Worm (Caenorhabditis elegans): ENCODE results near the gene mec-15.

mec-15 gene

ce11 chrII:10187808-10188207 lies 51.7 kb downstream of the mec-15 start, which contains the start of gene srd-2:
srd-2 (minus strand) TSS chrII:10187908.
- TF ChIP-seq F37D6.2 (tag; optimal IDR thresholded peaks at IDR 0.05) (no peak), hlh-30 (tag; optimal IDR thresholded peaks at IDR 0.05; ENCODE audit: insufficient read depth) (no peak), snpc-4 (tag; optimal IDR thresholded peaks at IDR 0.05) (no peak), dmd-9 (GFP tag; IDR thresholded peaks at IDR 0.05) (no peak), Y48G9A.11 (GFP tag; IDR thresholded peaks at IDR 0.05) (no peak), dmd-8 (GFP tag; IDR thresholded peaks at IDR 0.05) (no peak), cey-2 (tag; optimal IDR thresholded peaks at IDR 0.05; ENCODE audit: borderline replicate concordance, insufficient read depth) (no peak), daf-19 (GFP tag; conservative IDR thresholded peaks at IDR 0.05) (no peak), F10B5.3 (tag; optimal IDR thresholded peaks at IDR 0.05) (no peak)

Measured in whole organism, L4 larva.